Worm (Caenorhabditis elegans) whole organism, L1 larva: ENCODE measurements around the gene srz-37.

Source experiments
- aha-1 ChIP-seq: fragments of 150-350 bp; optimal IDR thresholded peaks from 2 replicates; lab custom pipeline; 2014; ENCODE audit warnings: missing biosample characterization, missing genetic modification characterization
- alr-1 ChIP-seq: fragments of 200-800 bp; sonication (Bioruptor generic); optimal IDR thresholded peaks from 2 replicates; lab custom pipeline; 2018; ENCODE audit warnings: borderline replicate concordance, mild to moderate bottlenecking, missing genetic modification characterization, missing compliant biosample characterization
- ama-1 ChIP-seq: fragments of 150-350 bp; optimal IDR thresholded peaks from 2 replicates; lab custom pipeline; 2014
- ceh-63 ChIP-seq: fragments of 200-800 bp; sonication (Bioruptor generic); optimal IDR thresholded peaks from 2 replicates; lab custom pipeline; 2018; ENCODE audit warnings: mild to moderate bottlenecking, missing genetic modification characterization, missing compliant biosample characterization
- ceh-8 ChIP-seq: fragments of 200-800 bp; sonication (Bioruptor generic); optimal IDR thresholded peaks from 2 replicates; lab custom pipeline; 2018; ENCODE audit warnings: mild to moderate bottlenecking, missing genetic modification characterization, moderate library complexity, missing compliant biosample characterization
- ceh-88 ChIP-seq: fragments of 200-800 bp; sonication (Bioruptor generic); IDR thresholded peaks from 2 replicates; pipeline ENCODE4 v1.3.6; 2022; ENCODE audit warnings: missing genetic modification characterization, missing compliant biosample characterization
- ces-1 ChIP-seq: fragments of 150-350 bp; optimal IDR thresholded peaks from 2 replicates; lab custom pipeline; 2014; ENCODE audit warnings: missing biosample characterization, missing genetic modification reagents, missing genetic modification characterization
- dpl-1 ChIP-seq, 3 experiments: fragments of 150-350 bp in 2 of 3; sonication (generic microtip) in 1 of 3; optimal IDR thresholded peaks; 2 replicates each; lab custom pipeline; 2014 to 2017; ENCODE audit warnings: missing biosample characterization in 3 of 3, missing genetic modification characterization in 3 of 3, missing genetic modification reagents in 3 of 3
- dsc-1 ChIP-seq: sonication (generic microtip); optimal IDR thresholded peaks from 2 replicates; lab custom pipeline; 2016; ENCODE audit warnings: mild to moderate bottlenecking, missing genetic modification characterization, missing compliant biosample characterization
- egl-27 ChIP-seq, 2 experiments: fragments of 150-350 bp in 1 of 2; sonication (generic microtip); optimal IDR thresholded peaks; 3 replicates each; lab custom pipeline; 2017 to 2018; ENCODE audit warnings: missing biosample characterization in 2 of 2, missing genetic modification characterization in 2 of 2, missing genetic modification reagents in 2 of 2
- elt-2 ChIP-seq: sonication (generic microtip); optimal IDR thresholded peaks from 2 replicates; lab custom pipeline; 2016; ENCODE audit warnings: missing genetic modification characterization, mild to moderate bottlenecking, inconsistent platforms, missing compliant biosample characterization, missing genetic modification reagents
- fkh-10 ChIP-seq: sonication (generic microtip); optimal IDR thresholded peaks from 2 replicates; lab custom pipeline; 2017; ENCODE audit warnings: missing biosample characterization, missing genetic modification reagents, missing genetic modification characterization
- fkh-4 ChIP-seq: sonication (generic microtip); optimal IDR thresholded peaks from 2 replicates; lab custom pipeline; 2016; ENCODE audit warnings: missing compliant biosample characterization, missing genetic modification characterization, borderline replicate concordance
- fos-1 ChIP-seq: fragments of 150-350 bp; optimal IDR thresholded peaks from 2 replicates; lab custom pipeline; 2014; ENCODE audit warnings: missing biosample characterization, missing genetic modification characterization
- hlh-17 ChIP-seq: fragments of 200-800 bp; sonication (Bioruptor generic); optimal IDR thresholded peaks from 2 replicates; lab custom pipeline; 2018; ENCODE audit warnings: missing genetic modification characterization, mild to moderate bottlenecking, missing compliant biosample characterization, moderate library complexity, borderline replicate concordance
- hlh-4 ChIP-seq: sonication (generic microtip); optimal IDR thresholded peaks from 2 replicates; lab custom pipeline; 2016; ENCODE audit warnings: mild to moderate bottlenecking, missing genetic modification characterization, missing compliant biosample characterization
- irx-1 ChIP-seq: sonication (generic microtip); optimal IDR thresholded peaks from 2 replicates; lab custom pipeline; 2016; ENCODE audit warnings: missing genetic modification characterization, missing compliant biosample characterization
- isw-1 ChIP-seq: fragments of 200-800 bp; sonication (Bioruptor generic); IDR thresholded peaks from 2 replicates; pipeline ENCODE4 v1.3.6; 2022; ENCODE audit warnings: missing genetic modification characterization, missing compliant biosample characterization
- lin-13 ChIP-seq: fragments of 150-350 bp; optimal IDR thresholded peaks from 2 replicates; lab custom pipeline; 2014; ENCODE audit warnings: missing biosample characterization, missing genetic modification reagents, missing genetic modification characterization
- lin-14 ChIP-seq: fragments of 200-800 bp; sonication (Bioruptor generic); optimal IDR thresholded peaks from 2 replicates; lab custom pipeline; 2018; ENCODE audit warnings: mild to moderate bottlenecking, missing genetic modification characterization, moderate library complexity, missing compliant biosample characterization
- lin-35 ChIP-seq, 2 experiments: fragments of 150-350 bp; optimal IDR thresholded peaks; 2 replicates each; lab custom pipeline; 2014; ENCODE audit warnings: missing biosample characterization in 2 of 2, missing genetic modification characterization in 2 of 2, missing genetic modification reagents in 2 of 2
- lir-3 ChIP-seq: sonication (generic microtip); optimal IDR thresholded peaks from 2 replicates; lab custom pipeline; 2016; ENCODE audit warnings: mild to moderate bottlenecking, missing genetic modification characterization, moderate library complexity, missing compliant biosample characterization; ENCODE audit not compliant: poor library complexity
- mab-9 ChIP-seq: fragments of 200-800 bp; sonication (Bioruptor generic); IDR thresholded peaks from 2 replicates; pipeline ENCODE4 v1.3.6; 2022; ENCODE audit warnings: missing genetic modification reagents, missing genetic modification characterization, missing compliant biosample characterization
- mdl-1 ChIP-seq, 2 experiments: fragments of 150-350 bp; optimal IDR thresholded peaks; 2 replicates each; lab custom pipeline; 2014 to 2017; ENCODE audit warnings: missing biosample characterization in 2 of 2, missing genetic modification characterization in 2 of 2, inconsistent platforms in 1 of 2
- mef-2 ChIP-seq: fragments of 150-350 bp; optimal IDR thresholded peaks from 2 replicates; lab custom pipeline; 2014; ENCODE audit warnings: missing biosample characterization, missing genetic modification characterization
- nhr-11 ChIP-seq: fragments of 150-350 bp; optimal IDR thresholded peaks from 2 replicates; lab custom pipeline; 2014; ENCODE audit warnings: missing biosample characterization, missing genetic modification characterization
- nhr-12 ChIP-seq: sonication (generic microtip); optimal IDR thresholded peaks from 2 replicates; lab custom pipeline; 2017; ENCODE audit warnings: missing biosample characterization, missing genetic modification characterization
- nhr-19 ChIP-seq: fragments of 200-800 bp; sonication (Bioruptor generic); conservative IDR thresholded peaks from 2 replicates; pipeline ENCODE4 v1.3.6; 2022; ENCODE audit warnings: missing genetic modification characterization, missing compliant biosample characterization
- nhr-237 ChIP-seq: fragments of 150-350 bp; optimal IDR thresholded peaks from 2 replicates; lab custom pipeline; 2014; ENCODE audit warnings: missing biosample characterization, missing genetic modification characterization
- nhr-47 ChIP-seq: sonication (generic microtip); optimal IDR thresholded peaks from 2 replicates; lab custom pipeline; 2016; ENCODE audit warnings: mild to moderate bottlenecking, missing genetic modification characterization, moderate library complexity, missing compliant biosample characterization
- nhr-71 ChIP-seq: sonication (generic microtip); optimal IDR thresholded peaks from 2 replicates; lab custom pipeline; 2016; ENCODE audit warnings: mild to moderate bottlenecking, missing genetic modification characterization, moderate library complexity, missing compliant biosample characterization
- nhr-77 ChIP-seq: fragments of 150-350 bp; optimal IDR thresholded peaks from 2 replicates; lab custom pipeline; 2014; ENCODE audit warnings: missing biosample characterization, missing genetic modification characterization
- nhr-85 ChIP-seq: sonication (generic microtip); peaks from one replicate; lab custom pipeline; 2016; ENCODE audit warnings: missing genetic modification characterization, inconsistent platforms, missing compliant biosample characterization
- pag-3 ChIP-seq: sonication (generic microtip); optimal IDR thresholded peaks from 2 replicates; lab custom pipeline; 2017; ENCODE audit warnings: missing genetic modification characterization, mild to moderate bottlenecking, missing compliant biosample characterization, antibody characterized with exemption, borderline replicate concordance; ENCODE audit not compliant: insufficient read depth
- pax-3 ChIP-seq: fragments of 200-800 bp; sonication (Bioruptor generic); optimal IDR thresholded peaks from 2 replicates; lab custom pipeline; 2018; ENCODE audit warnings: mild to moderate bottlenecking, missing genetic modification characterization, moderate library complexity, missing compliant biosample characterization
- pqm-1 ChIP-seq: sonication (generic microtip); optimal IDR thresholded peaks from 3 replicates; lab custom pipeline; 2017; ENCODE audit warnings: missing biosample characterization, missing genetic modification characterization
- skn-1 ChIP-seq: fragments of 150-350 bp; optimal IDR thresholded peaks from 2 replicates; lab custom pipeline; 2014; ENCODE audit warnings: missing biosample characterization, missing genetic modification characterization
- snpc-4 ChIP-seq: fragments of 150-350 bp; optimal IDR thresholded peaks from 2 replicates; lab custom pipeline; 2014; ENCODE audit warnings: missing biosample characterization, missing genetic modification characterization
- snu-23 ChIP-seq: sonication (generic microtip); optimal IDR thresholded peaks from 2 replicates; lab custom pipeline; 2016; ENCODE audit warnings: missing genetic modification characterization, missing compliant biosample characterization
- sox-4 ChIP-seq: sonication (generic microtip); optimal IDR thresholded peaks from 2 replicates; lab custom pipeline; 2016; ENCODE audit warnings: missing genetic modification characterization, missing compliant biosample characterization
- sptf-1 ChIP-seq: fragments of 150-350 bp; optimal IDR thresholded peaks from 2 replicates; lab custom pipeline; 2014; ENCODE audit warnings: missing biosample characterization, missing genetic modification characterization
- swsn-7 ChIP-seq: sonication (generic microtip); optimal IDR thresholded peaks from 2 replicates; lab custom pipeline; 2016; ENCODE audit warnings: missing genetic modification characterization, missing compliant biosample characterization
- tbx-2 ChIP-seq: sonication (generic microtip); optimal IDR thresholded peaks from 2 replicates; lab custom pipeline; 2016; ENCODE audit warnings: missing genetic modification characterization, missing compliant biosample characterization
- unc-86 ChIP-seq: sonication (generic microtip); optimal IDR thresholded peaks from 2 replicates; lab custom pipeline; 2016; ENCODE audit warnings: missing genetic modification characterization, missing compliant biosample characterization
- vab-15 ChIP-seq: sonication (generic microtip); optimal IDR thresholded peaks from 2 replicates; lab custom pipeline; 2017; ENCODE audit warnings: missing genotype, mild to moderate bottlenecking, missing genetic modification characterization, missing compliant biosample characterization
- xbp-1 ChIP-seq: sonication (generic microtip); optimal IDR thresholded peaks from 2 replicates; lab custom pipeline; 2016; ENCODE audit warnings: missing genetic modification characterization, missing compliant biosample characterization
- ztf-4 ChIP-seq: fragments of 150-350 bp; optimal IDR thresholded peaks from 2 replicates; lab custom pipeline; 2014; ENCODE audit warnings: missing biosample characterization, missing genetic modification characterization

Gene srz-37

ce11 chrIV:3519352-3519751, 37.7 kb upstream of the srz-37 start (continued):
- TF ChIP-seq skn-1 (tag; lab: Kevin White, UChicago) (no peak), lin-35 (GFP tag; optimal IDR thresholded peaks at IDR 0.05; lab: Kevin White, UChicago) (peak; percentile 16 to 28), isw-1 (GFP tag; lab: Robert Waterston, UW) (peak; percentile 54), nhr-71 (tag; lab: Kevin White, UChicago) (peak; percentile 64), lir-3 (no peak), snpc-4 (tag; lab: Kevin White, UChicago) (peak; percentile 88), lin-14 (GFP tag; lab: Kevin White, UChicago) (peak; percentile 84), dsc-1 (peak; percentile 33), ceh-88 (GFP tag; lab: Robert Waterston, UW) (no peak), irx-1 (tag; lab: Kevin White, UChicago) (no peak), hlh-4 (tag; lab: Kevin White, UChicago) (no peak), pag-3 (tag; lab: Kevin White, UChicago) (no peak), ceh-63 (GFP tag; lab: Kevin White, UChicago) (no peak), pqm-1 (tag; lab: Kevin White, UChicago) (no peak)

DNA sequence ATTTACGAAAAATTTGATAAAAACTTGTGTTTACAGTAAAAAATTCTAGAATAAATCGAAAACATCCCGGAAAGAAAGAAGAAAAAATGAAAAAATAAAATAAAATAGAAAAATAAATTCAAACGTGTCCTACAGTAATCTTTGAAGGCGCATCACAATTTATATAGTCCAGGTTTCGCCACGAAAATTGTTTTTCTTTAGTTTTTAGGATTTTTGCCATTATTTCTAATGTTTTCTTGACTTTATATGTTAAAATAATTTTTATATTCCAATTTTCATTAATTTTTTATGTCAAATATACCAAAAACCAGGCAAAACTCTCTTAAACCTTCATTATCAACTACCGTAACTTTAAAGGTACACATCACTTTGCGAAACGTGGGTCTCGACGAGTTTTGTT, 35.9 kb upstream of the srz-37 start:
- no peak for TF ChIP-seq swsn-7 (tag; lab: Kevin White, UChicago)
- TF ChIP-seq nhr-19 (GFP tag; lab: Robert Waterston, UW) = no peak
- no peak for TF ChIP-seq dsc-1
- TF ChIP-seq nhr-85 (tag; lab: Kevin White, UChicago) = no peak
- no peak for TF ChIP-seq nhr-237 (tag; lab: Kevin White, UChicago)
- no peak for TF ChIP-seq sptf-1 (tag; lab: Kevin White, UChicago)
- TF ChIP-seq nhr-12 (tag; lab: Kevin White, UChicago) = no peak
- TF ChIP-seq ces-1 = no peak
- TF ChIP-seq ama-1 = no peak
- TF ChIP-seq alr-1 (tag; lab: Kevin White, UChicago) = no peak
- no peak for TF ChIP-seq ztf-4 (tag; lab: Kevin White, UChicago)

ce11 chrIV:3516586-3516985, 34.9 kb upstream of the srz-37 start, which contains the start of gene unc-33:
TSS of gene unc-33 (plus strand) at chrIV:3516886.
- TF ChIP-seq nhr-11 (no peak), lir-3 (no peak), mab-9 (GFP tag; lab: Robert Waterston, UW) (no peak), vab-15 (no peak), lin-14 (GFP tag; lab: Kevin White, UChicago) (no peak), fkh-4 (tag; lab: Kevin White, UChicago) (no peak), mef-2 (tag; lab: Kevin White, UChicago) (no peak), dsc-1 (no peak), ceh-8 (GFP tag; lab: Kevin White, UChicago) (no peak), elt-2 (tag; lab: Kevin White, UChicago) (no peak), fkh-10 (GFP tag; lab: Kevin White, UChicago) (no peak), pax-3 (no peak), ceh-63 (GFP tag; lab: Kevin White, UChicago) (no peak), hlh-17 (no peak), egl-27 (tag; optimal IDR thresholded peaks at IDR 0.05; lab: Kevin White, UChicago) (no peak)

DNA sequence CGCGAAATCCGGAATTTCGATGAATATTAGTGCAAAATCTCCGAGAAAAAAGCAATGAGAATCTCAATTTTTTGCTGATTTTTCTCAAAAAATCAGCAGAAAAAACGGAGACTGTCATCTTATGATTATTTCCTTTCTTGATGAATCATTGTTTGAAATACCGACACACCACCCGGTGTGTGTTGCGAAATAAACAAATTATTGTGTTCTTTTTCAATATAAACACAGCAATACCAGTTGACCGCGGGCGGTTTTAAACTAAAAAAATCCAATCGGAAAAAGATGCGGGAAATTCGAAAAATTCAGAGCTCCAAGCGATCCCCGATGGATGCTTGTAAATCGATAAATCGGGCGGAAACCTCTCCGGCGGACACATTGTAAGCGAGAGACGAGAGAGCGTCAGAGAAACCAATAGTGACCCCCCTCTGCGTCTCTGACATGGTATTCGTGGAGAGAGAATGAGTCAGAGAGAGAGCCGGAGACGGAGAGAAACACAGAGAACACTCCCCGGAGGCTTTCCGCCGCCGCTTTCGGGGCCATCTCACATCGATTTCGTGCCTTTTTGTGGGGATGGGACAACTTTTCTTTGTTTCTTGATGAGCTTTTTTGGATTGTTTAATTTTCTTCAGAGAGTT, 33.9 kb upstream of the srz-37 start:
- TF ChIP-seq nhr-77 (tag; lab: Kevin White, UChicago) = peak; percentile 35
- peak; percentile 28 for TF ChIP-seq xbp-1 (tag; lab: Kevin White, UChicago)
- peak in 1 of 2 experiments; percentile 4 for TF ChIP-seq mdl-1 (tag; optimal IDR thresholded peaks at IDR 0.05; lab: Kevin White, UChicago)
- no peak for TF ChIP-seq aha-1 (tag; lab: Kevin White, UChicago)
- peak; percentile 40 for TF ChIP-seq dsc-1
- TF ChIP-seq dpl-1 (GFP tag; optimal IDR thresholded peaks at IDR 0.05; lab: Kevin White, UChicago) = peak; percentile 11 to 50 (median 32)
- TF ChIP-seq swsn-7 (tag; lab: Kevin White, UChicago) = peak; percentile 63
- TF ChIP-seq nhr-47 = peak; percentile 55
- TF ChIP-seq isw-1 (GFP tag; lab: Robert Waterston, UW) = peak; percentile 18
- TF ChIP-seq pax-3 = no peak
- peak; percentile 71 for TF ChIP-seq nhr-19 (GFP tag; lab: Robert Waterston, UW)
- peak; percentile 72 for TF ChIP-seq snu-23
- TF ChIP-seq lin-35 (GFP tag; optimal IDR thresholded peaks at IDR 0.05; lab: Kevin White, UChicago) = peak; percentile 62 to 63
- peak; percentile 25 for TF ChIP-seq unc-86 (tag; lab: Kevin White, UChicago)
- TF ChIP-seq sox-4 = no peak
- peak; percentile 14 for TF ChIP-seq lin-13 (GFP tag; lab: Kevin White, UChicago)
- TF ChIP-seq tbx-2 (tag; lab: Kevin White, UChicago) = peak; percentile 38
- TF ChIP-seq fos-1 (tag; lab: Kevin White, UChicago) = peak; percentile 40
